Worm (Caenorhabditis elegans): Measurements from ENCODE around the gene ceh-81.

The ceh-81 gene

DNA sequence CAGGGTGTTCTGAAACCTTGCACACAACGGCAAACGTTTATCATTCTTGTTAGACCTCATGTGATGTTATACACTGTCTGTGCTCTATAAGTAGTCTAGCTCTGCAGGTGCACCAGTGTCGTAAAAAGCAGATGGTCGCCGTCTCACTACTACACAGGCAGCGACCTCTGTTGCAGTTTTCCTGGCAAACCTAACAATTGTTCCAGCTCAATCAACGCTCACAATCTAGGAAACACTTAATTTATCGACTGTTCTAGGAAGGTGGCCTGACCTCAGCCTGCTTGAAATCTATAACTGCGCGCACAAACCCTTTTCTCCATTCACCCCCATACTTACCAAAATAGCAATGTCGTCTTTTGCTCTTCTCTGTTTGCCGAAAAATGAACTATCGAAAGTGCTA is 5.9 kb upstream of the ceh-81 start, which contains the start of gene fbxb-11:
Gene fbxb-11 (plus strand): TSS at position 301 of the 400 bp plus-strand sequence.
- no peak for TF ChIP-seq ceh-31 (tag; optimal IDR thresholded peaks at IDR 0.05)
- TF ChIP-seq ama-1 (optimal IDR thresholded peaks at IDR 0.05): no peak
- no peak for TF ChIP-seq unc-3 (GFP tag; conservative IDR thresholded peaks at IDR 0.05)
- TF ChIP-seq unc-3 (tag; optimal IDR thresholded peaks at IDR 0.05): no peak
- TF ChIP-seq ceh-9 (tag; optimal IDR thresholded peaks at IDR 0.05): no peak

DNA sequence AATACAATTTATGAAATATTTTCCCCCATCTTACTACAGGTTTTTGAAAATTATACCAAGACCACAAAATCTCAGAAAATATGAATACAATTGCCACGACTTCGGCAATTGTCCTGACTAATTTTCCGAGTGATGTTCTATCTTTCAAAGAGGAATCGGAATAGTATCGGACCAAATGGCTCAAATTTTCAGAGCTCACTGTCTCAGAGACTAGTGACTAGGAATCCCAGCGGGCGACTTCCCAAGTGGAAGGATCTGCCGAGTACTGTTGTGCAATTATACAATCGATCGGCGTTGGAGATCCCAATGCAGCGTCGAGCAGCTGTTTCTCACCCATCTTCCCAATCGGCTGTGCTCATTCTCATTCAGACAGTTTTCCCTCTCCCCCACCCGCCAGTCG is 4.5 kb upstream of the ceh-81 start, which contains the start of gene F45C12.17:
Gene F45C12.17 (plus strand): TSS at position 377 of the 400 bp plus-strand sequence.
- TF ChIP-seq C38D4.7 (GFP tag; optimal IDR thresholded peaks at IDR 0.05): no peak
- TF ChIP-seq ceh-48 (tag; optimal IDR thresholded peaks at IDR 0.05): no peak
- no peak for TF ChIP-seq tbx-2 (tag; optimal IDR thresholded peaks at IDR 0.05)
- TF ChIP-seq gmeb-2 (tag; optimal IDR thresholded peaks at IDR 0.05): no peak
- no peak for TF ChIP-seq fax-1 (tag; optimal IDR thresholded peaks at IDR 0.05)
- TF ChIP-seq tbx-7 (tag; optimal IDR thresholded peaks at IDR 0.05): no peak
- no peak for TF ChIP-seq pros-1 (tag; optimal IDR thresholded peaks at IDR 0.05)
- no peak for TF ChIP-seq unc-3 (GFP tag; conservative IDR thresholded peaks at IDR 0.05)
- TF ChIP-seq unc-3 (tag; optimal IDR thresholded peaks at IDR 0.05): no peak
- no peak for TF ChIP-seq elt-2 (tag; optimal IDR thresholded peaks at IDR 0.05)
- no peak for TF ChIP-seq C08G9.2 (tag; optimal IDR thresholded peaks at IDR 0.05)
- no peak for TF ChIP-seq zip-5 (tag; optimal IDR thresholded peaks at IDR 0.05)
- no peak for TF ChIP-seq syd-9 (tag; optimal IDR thresholded peaks at IDR 0.05)

DNA sequence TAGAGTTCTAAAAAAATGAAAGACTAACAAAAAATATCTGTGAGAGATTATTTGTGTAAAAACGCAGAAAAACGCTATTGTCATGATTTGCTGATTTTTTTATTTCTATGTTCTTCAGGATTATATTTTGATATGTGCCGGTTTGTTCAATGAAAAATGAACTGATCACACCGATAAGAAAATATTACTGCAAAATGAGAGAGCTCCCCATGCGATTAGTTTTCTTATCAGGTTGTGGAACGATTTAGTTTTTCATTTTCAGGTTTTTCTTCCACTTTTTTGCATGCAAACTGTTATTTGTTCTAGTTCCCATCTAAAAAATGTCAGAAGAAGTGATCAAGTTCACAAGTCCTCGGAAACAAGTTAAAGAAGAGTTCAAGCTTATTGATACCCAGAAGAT is 1.9 kb upstream of the ceh-81 start, which contains the start of gene btb-9:
Gene btb-9 (plus strand): TSS at position 254 of the 400 bp plus-strand sequence.
- no peak for TF ChIP-seq ceh-6 (GFP tag; optimal IDR thresholded peaks at IDR 0.05)
- no peak for TF ChIP-seq ceh-45 (GFP tag; IDR thresholded peaks at IDR 0.05)
- TF ChIP-seq lin-11 (tag; optimal IDR thresholded peaks at IDR 0.05): no peak
- TF ChIP-seq dve-1 (tag; optimal IDR thresholded peaks at IDR 0.05): no peak
- TF ChIP-seq pat-9 (tag; optimal IDR thresholded peaks at IDR 0.05): no peak
- TF ChIP-seq odd-2 (tag; optimal IDR thresholded peaks at IDR 0.05): no peak
- TF ChIP-seq pha-4 (tag; optimal IDR thresholded peaks at IDR 0.05): no peak
- no peak for TF ChIP-seq mec-3 (tag; optimal IDR thresholded peaks at IDR 0.05; ENCODE audit: borderline replicate concordance)
- TF ChIP-seq ceh-30 (tag; optimal IDR thresholded peaks at IDR 0.05): no peak
- no peak for TF ChIP-seq eyg-1 (tag; optimal IDR thresholded peaks at IDR 0.05)
- no peak for TF ChIP-seq lim-6 (tag; optimal IDR thresholded peaks at IDR 0.05)
- TF ChIP-seq K09A11.1 (tag; optimal IDR thresholded peaks at IDR 0.05; ENCODE audit: insufficient read depth): no peak
- no peak for TF ChIP-seq unc-86 (tag; optimal IDR thresholded peaks at IDR 0.05)
- no peak for TF ChIP-seq ahr-1 (tag; optimal IDR thresholded peaks at IDR 0.05)
- no peak for TF ChIP-seq Y22D7AL.16 (tag; optimal IDR thresholded peaks at IDR 0.05)
- TF ChIP-seq C08G9.2 (tag; optimal IDR thresholded peaks at IDR 0.05): no peak
- TF ChIP-seq ceh-2 (tag; optimal IDR thresholded peaks at IDR 0.05): no peak
- TF ChIP-seq T23F11.4 (GFP tag; optimal IDR thresholded peaks at IDR 0.05): no peak
- TF ChIP-seq sox-2 (GFP tag; IDR thresholded peaks at IDR 0.05): no peak
- TF ChIP-seq ceh-48 (tag; optimal IDR thresholded peaks at IDR 0.05): no peak

DNA sequence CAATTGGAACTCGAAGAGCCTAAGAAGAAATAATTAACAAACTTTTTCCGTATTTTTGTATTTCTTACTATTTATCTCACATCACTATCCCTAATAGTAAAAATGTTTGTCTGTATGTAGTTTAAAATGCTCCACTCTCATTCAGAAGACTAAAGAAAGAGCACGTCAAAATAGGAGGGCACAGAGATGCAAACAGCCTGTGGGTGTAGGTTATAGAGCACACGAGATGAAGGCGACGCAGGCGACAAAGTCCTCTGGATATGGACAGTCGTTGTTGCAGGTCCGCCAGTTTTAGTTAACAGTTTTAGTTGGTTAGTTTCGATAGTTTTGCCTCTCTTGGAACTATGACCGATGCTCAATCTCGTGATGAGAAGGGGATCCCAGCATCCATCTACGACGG is 1.7 kb downstream of the ceh-81 start, which contains the start of gene ceh-82:
Gene ceh-82 (plus strand): TSS at position 301 of the 400 bp plus-strand sequence.
- no peak for TF ChIP-seq pag-3 (tag; optimal IDR thresholded peaks at IDR 0.05; ENCODE audit: borderline replicate concordance)
- TF ChIP-seq ceh-6 (GFP tag; optimal IDR thresholded peaks at IDR 0.05): no peak
- no peak for TF ChIP-seq rnt-1 (tag; optimal IDR thresholded peaks at IDR 0.05)
- no peak for TF ChIP-seq sox-4 (tag; optimal IDR thresholded peaks at IDR 0.05)
- no peak for TF ChIP-seq sdc-2 (tag; optimal IDR thresholded peaks at IDR 0.05)
- no peak for TF ChIP-seq lin-11 (tag; optimal IDR thresholded peaks at IDR 0.05)
- TF ChIP-seq hlh-30 (tag; optimal IDR thresholded peaks at IDR 0.05; ENCODE audit: insufficient read depth): no peak
- no peak for TF ChIP-seq ceh-19 (GFP tag; optimal IDR thresholded peaks at IDR 0.05)
- TF ChIP-seq madf-2 (tag; optimal IDR thresholded peaks at IDR 0.05): no peak
- no peak for TF ChIP-seq che-1 (tag; optimal IDR thresholded peaks at IDR 0.05)
- TF ChIP-seq ceh-24 (tag; optimal IDR thresholded peaks at IDR 0.05): no peak
- TF ChIP-seq ceh-14 (tag; optimal IDR thresholded peaks at IDR 0.05): no peak
- no peak for TF ChIP-seq tbx-2 (tag; optimal IDR thresholded peaks at IDR 0.05)
- TF ChIP-seq tbx-7 (tag; optimal IDR thresholded peaks at IDR 0.05): no peak
- TF ChIP-seq ceh-34 (tag; optimal IDR thresholded peaks at IDR 0.05): no peak

Data from whole organism, late embryonic.